Worm (Caenorhabditis elegans) whole organism, mixed stage, embryonic: ENCODE measurements around the gene F35C11.4.

ENCODE experiments used
- elt-3 ChIP-seq: fragments of 150-350 bp; optimal IDR thresholded peaks from 2 replicates; lab custom pipeline; 2014; ENCODE audit warnings: missing biosample characterization, missing genetic modification characterization
- unc-62 ChIP-seq: fragments of 150-350 bp; optimal IDR thresholded peaks from 2 replicates; lab custom pipeline; 2014; ENCODE audit warnings: missing biosample characterization, missing genetic modification reagents, missing genetic modification characterization

- TF ChIP-seq elt-3 (tag; lab: Kevin White, UChicago) (no peak), unc-62 (GFP tag; lab: Kevin White, UChicago) (no peak)
Measured at ce11 chrII:8246476-8246875, 2.3 kb upstream of the F35C11.4 start, which contains the start of gene F35C11.3.
